Fruit fly (Drosophila melanogaster) whole organism, embryonic: ENCODE measurements around the gene Pgm1.

Experiments used
- CG11093 ChIP-seq: fragments of 200-800 bp; sonication (Bioruptor generic); IDR thresholded peaks from 3 replicates; pipeline ENCODE4 v1.3.6; 2022; ENCODE audit warnings: missing biosample characterization, missing genetic modification characterization
- CG13287 ChIP-seq: fragments of 200-800 bp; sonication (Bioruptor generic); IDR thresholded peaks from 2 replicates; pipeline ENCODE4 v1.3.6; 2022; ENCODE audit warnings: missing biosample characterization, missing genetic modification characterization; ENCODE audit not compliant: partially characterized antibody
- CG14965 ChIP-seq: fragments of 200-800 bp; sonication (Bioruptor generic); optimal IDR thresholded peaks from 2 replicates; lab custom pipeline; 2016; ENCODE audit warnings: missing biosample characterization, missing genetic modification characterization, borderline replicate concordance
- CG16779 ChIP-seq: fragments of 200-800 bp; sonication (Bioruptor generic); IDR thresholded peaks from 2 replicates; pipeline ENCODE4 v1.3.6; 2022; ENCODE audit warnings: missing biosample characterization, missing genetic modification characterization
- CG16813 ChIP-seq: fragments of 200-800 bp; sonication (Bioruptor generic); IDR thresholded peaks from 3 replicates; pipeline ENCODE4 v1.3.6; 2022; ENCODE audit warnings: missing biosample characterization, missing genetic modification characterization; ENCODE audit not compliant: partially characterized antibody
- CG17568 ChIP-seq: fragments of 200-800 bp; sonication (Bioruptor generic); optimal IDR thresholded peaks from 2 replicates; lab custom pipeline; 2018; ENCODE audit warnings: missing biosample characterization, mild to moderate bottlenecking, missing genetic modification characterization, moderate library complexity
- CG17802 ChIP-seq: fragments of 200-800 bp; sonication (Bioruptor generic); optimal IDR thresholded peaks from 2 replicates; lab custom pipeline; 2018; ENCODE audit warnings: missing biosample characterization, mild to moderate bottlenecking, missing genetic modification characterization, moderate library complexity
- CG17829 ChIP-seq: fragments of 200-800 bp; optimal IDR thresholded peaks from 2 replicates; lab custom pipeline; 2019; ENCODE audit warnings: missing biosample characterization, mild to moderate bottlenecking, missing genetic modification characterization, moderate library complexity
- CG2129 ChIP-seq: fragments of 200-800 bp; sonication (Bioruptor generic); IDR thresholded peaks from 2 replicates; pipeline ENCODE4 v1.3.6; 2022; ENCODE audit warnings: missing biosample characterization, missing genetic modification characterization; ENCODE audit not compliant: partially characterized antibody
- CG31441 ChIP-seq: fragments of 200-800 bp; sonication (Bioruptor generic); IDR thresholded peaks from 2 replicates; pipeline ENCODE4 v1.3.6; 2022; ENCODE audit warnings: missing biosample characterization, missing genetic modification characterization
- CG32772 ChIP-seq: fragments of 200-800 bp; sonication (Bioruptor generic); IDR thresholded peaks from 2 replicates; pipeline ENCODE4 v1.3.6; 2022; ENCODE audit warnings: missing biosample characterization, missing genetic modification characterization
- CG34224 ChIP-seq: fragments of 200-800 bp; sonication (Bioruptor generic); IDR thresholded peaks from 3 replicates; pipeline ENCODE4 v1.3.6; 2022; ENCODE audit warnings: missing biosample characterization, missing genetic modification characterization; ENCODE audit not compliant: partially characterized antibody
- CG4424 ChIP-seq: fragments of 200-800 bp; sonication (Bioruptor generic); optimal IDR thresholded peaks from 3 replicates; lab custom pipeline; 2016; ENCODE audit warnings: missing biosample characterization, missing genetic modification characterization
- CG4707 ChIP-seq: fragments of 200-800 bp; sonication (Bioruptor generic); optimal IDR thresholded peaks from 2 replicates; lab custom pipeline; 2018; ENCODE audit warnings: missing biosample characterization, mild to moderate bottlenecking, missing genetic modification characterization, moderate library complexity
- CG8924 ChIP-seq: fragments of 200-800 bp; optimal IDR thresholded peaks from 3 replicates; lab custom pipeline; 2019; ENCODE audit warnings: missing biosample characterization, mild to moderate bottlenecking, missing genetic modification characterization, moderate library complexity
- CG8944 ChIP-seq: fragments of 200-800 bp; sonication (Bioruptor generic); optimal IDR thresholded peaks from 3 replicates; lab custom pipeline; 2016; ENCODE audit warnings: missing biosample characterization, missing genetic modification characterization
- CG9609 ChIP-seq: fragments of 200-800 bp; sonication (Bioruptor generic); optimal IDR thresholded peaks from 3 replicates; lab custom pipeline; 2016; ENCODE audit warnings: missing biosample characterization, missing genetic modification characterization
- Camta ChIP-seq: fragments of 200-800 bp; sonication (Bioruptor generic); optimal IDR thresholded peaks from 2 replicates; lab custom pipeline; 2016; ENCODE audit warnings: missing biosample characterization, missing genetic modification characterization
- Dfd ChIP-seq, 2 experiments: fragments of >200 bp; optimal IDR thresholded peaks; 2 replicates each; lab custom pipeline; 2017; ENCODE audit warnings: missing biosample characterization in 2 of 2, missing genetic modification characterization in 2 of 2
- Dip2 ChIP-seq: fragments of 200-800 bp; sonication (Bioruptor generic); IDR thresholded peaks from 2 replicates; pipeline ENCODE4 v1.3.6; 2022; ENCODE audit warnings: missing biosample characterization, missing genetic modification characterization
- Ets97D ChIP-seq: fragments of 200-800 bp; sonication (Bioruptor generic); optimal IDR thresholded peaks from 3 replicates; lab custom pipeline; 2016; ENCODE audit warnings: missing biosample characterization, missing genetic modification characterization
- HLHmδ ChIP-seq: fragments of 200-800 bp; sonication (Bioruptor generic); optimal IDR thresholded peaks from 2 replicates; lab custom pipeline; 2018; ENCODE audit warnings: missing biosample characterization, mild to moderate bottlenecking, missing genetic modification characterization, moderate library complexity
- HmgD ChIP-seq: fragments of 200-800 bp; sonication (Bioruptor generic); optimal IDR thresholded peaks from 3 replicates; lab custom pipeline; 2016; ENCODE audit warnings: missing biosample characterization, missing genetic modification characterization
- Hmr ChIP-seq: fragments of 200-800 bp; sonication (Bioruptor generic); optimal IDR thresholded peaks from 3 replicates; lab custom pipeline; 2017; ENCODE audit warnings: mild to moderate bottlenecking, missing biosample characterization, missing genetic modification reagents, missing genetic modification characterization
- Med ChIP-seq: fragments of 200-800 bp; sonication (Bioruptor generic); peaks from one replicate; lab custom pipeline; 2016; ENCODE audit warnings: missing biosample characterization, missing genetic modification characterization, mild to moderate bottlenecking, inconsistent platforms, moderate library complexity
- Meics ChIP-seq: fragments of 200-800 bp; sonication (Bioruptor generic); optimal IDR thresholded peaks from 2 replicates; lab custom pipeline; 2017; ENCODE audit warnings: missing biosample characterization, mild to moderate bottlenecking, missing genetic modification characterization
- Ptx1 ChIP-seq: fragments of 200-800 bp; sonication (Bioruptor generic); IDR thresholded peaks from 2 replicates; pipeline ENCODE4 v1.3.6; 2022; ENCODE audit warnings: missing biosample characterization, missing genetic modification characterization
- Sry-β ChIP-seq: fragments of 200-800 bp; sonication (Bioruptor generic); optimal IDR thresholded peaks from 2 replicates; lab custom pipeline; 2018; ENCODE audit warnings: missing biosample characterization, mild to moderate bottlenecking, missing genetic modification characterization, moderate library complexity
- ci ChIP-seq: fragments of 200-800 bp; sonication (Bioruptor generic); IDR thresholded peaks from 3 replicates; pipeline ENCODE4 v1.3.6; 2022; ENCODE audit warnings: missing biosample characterization, missing genetic modification characterization
- croc ChIP-seq: fragments of 200-800 bp; sonication (Bioruptor generic); conservative IDR thresholded peaks from 3 replicates; pipeline ENCODE4 v1.3.6; 2022; ENCODE audit warnings: missing biosample characterization, missing genetic modification characterization
- crol ChIP-seq: fragments of 200-800 bp; sonication (Bioruptor generic); IDR thresholded peaks from 2 replicates; pipeline ENCODE4 v1.3.6; 2022; ENCODE audit warnings: missing biosample characterization, missing genetic modification characterization
- crp ChIP-seq, 2 experiments: fragments of 200-800 bp; sonication (Bioruptor generic); optimal IDR thresholded peaks; 2 replicates in 1 of 2; 3 replicates in 1 of 2; lab custom pipeline; 2017; ENCODE audit warnings: missing biosample characterization in 2 of 2, missing genetic modification characterization in 2 of 2, mild to moderate bottlenecking in 1 of 2, moderate library complexity in 1 of 2
- danr ChIP-seq: fragments of 200-800 bp; sonication (Bioruptor generic); IDR thresholded peaks from 2 replicates; pipeline ENCODE4 v1.3.6; 2022; ENCODE audit warnings: missing biosample characterization, missing genetic modification characterization
- emc ChIP-seq: fragments of 200-800 bp; sonication (Bioruptor generic); optimal IDR thresholded peaks from 2 replicates; lab custom pipeline; 2016; ENCODE audit warnings: missing biosample characterization, missing genetic modification characterization
- gcm ChIP-seq: fragments of 200-800 bp; sonication (Bioruptor generic); optimal IDR thresholded peaks from 2 replicates; lab custom pipeline; 2019; ENCODE audit warnings: missing biosample characterization, mild to moderate bottlenecking, missing genetic modification characterization, moderate library complexity
- gsb ChIP-seq: fragments of 200-800 bp; sonication (Bioruptor generic); IDR thresholded peaks from 2 replicates; pipeline ENCODE4 v1.3.6; 2022; ENCODE audit warnings: missing biosample characterization, missing genetic modification characterization
- jing ChIP-seq: fragments of 200-800 bp; sonication (Bioruptor generic); optimal IDR thresholded peaks from 2 replicates; lab custom pipeline; 2018; ENCODE audit warnings: missing biosample characterization, mild to moderate bottlenecking, missing genetic modification characterization
- kah ChIP-seq: fragments of 200-800 bp; sonication (Bioruptor generic); optimal IDR thresholded peaks from 2 replicates; lab custom pipeline; 2018; ENCODE audit warnings: missing biosample characterization, mild to moderate bottlenecking, missing genetic modification characterization
- nom ChIP-seq: fragments of 200-800 bp; sonication (Bioruptor generic); optimal IDR thresholded peaks from 2 replicates; lab custom pipeline; 2017; ENCODE audit warnings: missing biosample characterization, missing genetic modification characterization, mild to moderate bottlenecking, moderate library complexity, missing genetic modification reagents
- oc ChIP-seq: fragments of 200-800 bp; sonication (Bioruptor generic); optimal IDR thresholded peaks from 2 replicates; lab custom pipeline; 2018; ENCODE audit warnings: missing biosample characterization, mild to moderate bottlenecking, missing genetic modification characterization, moderate library complexity
- pb ChIP-seq: fragments of 200-800 bp; sonication (Bioruptor generic); optimal IDR thresholded peaks from 3 replicates; lab custom pipeline; 2016; ENCODE audit warnings: missing biosample characterization, missing genetic modification characterization
- peb ChIP-seq: fragments of 200-800 bp; sonication (Bioruptor generic); IDR thresholded peaks from 2 replicates; pipeline ENCODE4 v1.3.6; 2022; ENCODE audit warnings: missing biosample characterization, missing genetic modification characterization
- pros ChIP-seq: fragments of 200-800 bp; sonication (Bioruptor generic); optimal IDR thresholded peaks from 3 replicates; lab custom pipeline; 2019; ENCODE audit warnings: missing biosample characterization, mild to moderate bottlenecking, missing genetic modification characterization, moderate library complexity
- ro ChIP-seq: fragments of 200-800 bp; sonication (Bioruptor generic); IDR thresholded peaks from 2 replicates; pipeline ENCODE4 v1.3.6; 2022; ENCODE audit warnings: missing biosample characterization, missing genetic modification characterization
- row ChIP-seq: fragments of 200-800 bp; sonication (Bioruptor generic); IDR thresholded peaks from 3 replicates; pipeline ENCODE4 v1.3.6; 2022; ENCODE audit warnings: missing biosample characterization, missing genetic modification characterization
- sqz ChIP-seq: fragments of 200-800 bp; sonication (Bioruptor generic); optimal IDR thresholded peaks from 3 replicates; lab custom pipeline; 2018; ENCODE audit warnings: missing biosample characterization, mild to moderate bottlenecking, missing genetic modification characterization
- stwl ChIP-seq: fragments of 200-800 bp; sonication (Bioruptor generic); optimal IDR thresholded peaks from 3 replicates; lab custom pipeline; 2018; ENCODE audit warnings: missing biosample characterization, mild to moderate bottlenecking, missing genetic modification characterization, moderate library complexity
- tna ChIP-seq: fragments of 200-800 bp; sonication (Bioruptor generic); IDR thresholded peaks from 2 replicates; pipeline ENCODE4 v1.3.6; 2022; ENCODE audit warnings: missing biosample characterization, missing genetic modification characterization; ENCODE audit not compliant: partially characterized antibody
- trem ChIP-seq: fragments of 200-800 bp; optimal IDR thresholded peaks from 3 replicates; lab custom pipeline; 2019; ENCODE audit warnings: missing biosample characterization, mild to moderate bottlenecking, missing genetic modification characterization, moderate library complexity
- trh ChIP-seq: fragments of 200-800 bp; sonication (Bioruptor generic); optimal IDR thresholded peaks from 2 replicates; lab custom pipeline; 2016; ENCODE audit warnings: missing biosample characterization, missing genetic modification characterization

Gene Pgm1

dm6 chr3L:16105528-16105927 is 22.8 kb downstream of the Pgm1 start, which contains the start of the genes IntS9 and CG43295 (continued):
- peak; percentile 73; the same call in 1 of the 2 replicates for TF ChIP-seq CG16779 (GFP tag; lab: Robert Waterston, UW)
- no peak for TF ChIP-seq HLHmδ
- no peak for TF ChIP-seq oc
- TF ChIP-seq Camta (GFP tag; lab: Kevin White, UChicago): peak; percentile 89
- no peak for TF ChIP-seq jing (GFP tag; lab: Kevin White, UChicago)
- peak; percentile 87 for TF ChIP-seq CG4424
- TF ChIP-seq CG8924 (tag; lab: Kevin White, UChicago): no peak
- no peak for TF ChIP-seq CG2129 (GFP tag; lab: Robert Waterston, UW)
- TF ChIP-seq tna (GFP tag; lab: Robert Waterston, UW): no peak
- TF ChIP-seq CG4707: no peak
- TF ChIP-seq trem (tag; lab: Kevin White, UChicago): peak; percentile 83
- peak; percentile 67; the same call in 1 of the 3 replicates for TF ChIP-seq CG11093
- peak; percentile 61 for TF ChIP-seq croc (GFP tag; lab: Robert Waterston, UW)
- TF ChIP-seq CG17802 (tag; lab: Kevin White, UChicago): peak; percentile 64
- TF ChIP-seq row: peak; percentile 93
- no peak for TF ChIP-seq gcm (GFP tag; lab: Kevin White, UChicago)
- peak; percentile 72 for TF ChIP-seq peb (GFP tag; lab: Robert Waterston, UW)
- TF ChIP-seq Hmr (GFP tag; lab: Kevin White, UChicago): no peak
- no peak for TF ChIP-seq CG17568 (GFP tag; lab: Kevin White, UChicago)
- TF ChIP-seq Dfd (GFP tag; optimal IDR thresholded peaks at IDR 0.05; lab: Kevin White, UChicago): no peak
- TF ChIP-seq gsb (GFP tag; lab: Robert Waterston, UW): no peak
- peak; percentile 44 for TF ChIP-seq danr (GFP tag; lab: Robert Waterston, UW)
- TF ChIP-seq kah (GFP tag; lab: Kevin White, UChicago): peak; percentile 34
- TF ChIP-seq ci (GFP tag; lab: Robert Waterston, UW): peak; percentile 93
- peak in 1 of 2 experiments; percentile 34 for TF ChIP-seq crp (GFP tag; optimal IDR thresholded peaks at IDR 0.05; lab: Kevin White, UChicago)
- TF ChIP-seq CG31441: no peak
- TF ChIP-seq Meics (GFP tag; lab: Kevin White, UChicago): peak; percentile 69
- TF ChIP-seq ro: no peak
- TF ChIP-seq Ptx1 (GFP tag; lab: Robert Waterston, UW): peak; percentile 88
- TF ChIP-seq crol (GFP tag; lab: Robert Waterston, UW): 0 out of 2 replicates have a peak, but pooled peaks have one; percentile 17
- no peak for TF ChIP-seq sqz (GFP tag; lab: Kevin White, UChicago)
- TF ChIP-seq CG13287 (GFP tag; lab: Robert Waterston, UW): peak; percentile 66
- TF ChIP-seq trh: peak; percentile 60
- peak; percentile 77 for TF ChIP-seq CG32772 (GFP tag; lab: Robert Waterston, UW)
- TF ChIP-seq CG17829 (tag; lab: Kevin White, UChicago): peak; percentile 82
- peak; percentile 85 for TF ChIP-seq CG9609 (GFP tag; lab: Kevin White, UChicago)
- TF ChIP-seq CG16813 (GFP tag; lab: Robert Waterston, UW): no peak
- peak; percentile 39 for TF ChIP-seq HmgD (GFP tag; lab: Kevin White, UChicago)
- peak; percentile 53 for TF ChIP-seq emc (GFP tag; lab: Kevin White, UChicago)
- no peak for TF ChIP-seq pros (GFP tag; lab: Kevin White, UChicago)
- peak; percentile 35; the same call in 1 of the 3 replicates for TF ChIP-seq CG34224 (GFP tag; lab: Robert Waterston, UW)
- peak; percentile 86 for TF ChIP-seq CG8944 (GFP tag; lab: Kevin White, UChicago)
- TF ChIP-seq Dip2 (GFP tag; lab: Robert Waterston, UW): no peak
- peak; percentile 70 for TF ChIP-seq pb
- TF ChIP-seq CG14965 (GFP tag; lab: Kevin White, UChicago): no peak
- TF ChIP-seq Ets97D (GFP tag; lab: Kevin White, UChicago): peak; percentile 71
- peak; percentile 56 for TF ChIP-seq stwl (tag; lab: Kevin White, UChicago)
- TF ChIP-seq Med: peak; percentile 98
- TF ChIP-seq nom (GFP tag; lab: Kevin White, UChicago): no peak
- peak; percentile 16 for TF ChIP-seq Sry-β (GFP tag; lab: Kevin White, UChicago)
